Fruit fly (Drosophila melanogaster) whole organism, embryonic: ENCODE results near the gene CG31974.

Experiments
- Abd-B ChIP-seq: fragments of 200-800 bp; sonication (Bioruptor generic); optimal IDR thresholded peaks from 2 replicates; lab custom pipeline; 2018; ENCODE audit warnings: missing biosample characterization, mild to moderate bottlenecking, missing genetic modification characterization, moderate library complexity
- Antp ChIP-seq: fragments of 200-800 bp; sonication (Bioruptor generic); optimal IDR thresholded peaks from 3 replicates; lab custom pipeline; 2016; ENCODE audit warnings: missing biosample characterization, missing genetic modification characterization
- Awh ChIP-seq: fragments of 200-800 bp; sonication (Bioruptor generic); IDR thresholded peaks from 2 replicates; pipeline ENCODE4, ENCODE4 v1.3.6; 2022; ENCODE audit warnings: missing biosample characterization, missing genetic modification characterization
- BEAF-32 ChIP-seq: fragments of 200-800 bp; sonication (Bioruptor generic); optimal IDR thresholded peaks from 3 replicates; lab custom pipeline; 2017; ENCODE audit warnings: missing biosample characterization, missing genetic modification characterization, mild to moderate bottlenecking, moderate library complexity, missing genetic modification reagents
- C15 ChIP-seq: fragments of 200-800 bp; sonication (Bioruptor generic); IDR thresholded peaks from 3 replicates; pipeline ENCODE4 v1.3.6; 2022; ENCODE audit warnings: missing biosample characterization, missing genetic modification characterization
- CG1024 ChIP-seq: fragments of 200-800 bp; sonication (Bioruptor generic); IDR thresholded peaks from 2 replicates; pipeline ENCODE4 v1.3.6; 2022; ENCODE audit warnings: missing biosample characterization, missing genetic modification characterization
- CG11093 ChIP-seq: fragments of 200-800 bp; sonication (Bioruptor generic); IDR thresholded peaks from 3 replicates; pipeline ENCODE4 v1.3.6; 2022; ENCODE audit warnings: missing biosample characterization, missing genetic modification characterization
- CG12236 ChIP-seq: fragments of 200-800 bp; sonication (Bioruptor generic); optimal IDR thresholded peaks from 2 replicates; lab custom pipeline; 2016; ENCODE audit warnings: missing biosample characterization, missing genetic modification characterization
- CG12744 ChIP-seq: fragments of 200-800 bp; sonication (Bioruptor generic); optimal IDR thresholded peaks from 2 replicates; lab custom pipeline; 2016; ENCODE audit warnings: missing biosample characterization, missing genetic modification characterization
- CG1602 ChIP-seq: fragments of 200-800 bp; sonication (Bioruptor generic); optimal IDR thresholded peaks from 3 replicates; lab custom pipeline; 2016; ENCODE audit warnings: missing biosample characterization, missing genetic modification characterization
- CG1647 ChIP-seq: fragments of 200-800 bp; sonication (Bioruptor generic); optimal IDR thresholded peaks from 3 replicates; lab custom pipeline; 2016; ENCODE audit warnings: missing biosample characterization, missing genetic modification characterization
- CG17829 ChIP-seq: fragments of 200-800 bp; optimal IDR thresholded peaks from 2 replicates; lab custom pipeline; 2019; ENCODE audit warnings: missing biosample characterization, mild to moderate bottlenecking, missing genetic modification characterization, moderate library complexity
- CG2202 ChIP-seq: fragments of 200-800 bp; sonication (Bioruptor generic); optimal IDR thresholded peaks from 2 replicates; lab custom pipeline; 2018; ENCODE audit warnings: missing biosample characterization, mild to moderate bottlenecking, missing genetic modification characterization
- CG2712 ChIP-seq: fragments of 200-800 bp; optimal IDR thresholded peaks from 3 replicates; lab custom pipeline; 2019; ENCODE audit warnings: missing biosample characterization, mild to moderate bottlenecking, missing genetic modification characterization, moderate library complexity
- CG3065 ChIP-seq: fragments of 200-800 bp; sonication (Bioruptor generic); optimal IDR thresholded peaks from 2 replicates; lab custom pipeline; 2016; ENCODE audit warnings: missing biosample characterization, missing genetic modification characterization
- CG32532 ChIP-seq: fragments of 200-800 bp; sonication (Bioruptor generic); IDR thresholded peaks from 2 replicates; pipeline ENCODE4 v1.3.6; 2022; ENCODE audit warnings: missing biosample characterization, missing genetic modification characterization
- CG6791 ChIP-seq: fragments of 200-800 bp; sonication (Bioruptor generic); IDR thresholded peaks from 3 replicates; pipeline ENCODE4 v1.3.6; 2022; ENCODE audit warnings: missing biosample characterization, missing genetic modification characterization; ENCODE audit not compliant: partially characterized antibody
- CG7928 ChIP-seq: fragments of 200-800 bp; sonication (Bioruptor generic); optimal IDR thresholded peaks from 2 replicates; lab custom pipeline; 2017; ENCODE audit warnings: missing biosample characterization, mild to moderate bottlenecking, missing genetic modification characterization
- CG9817 ChIP-seq: fragments of 200-800 bp; sonication (Bioruptor generic); optimal IDR thresholded peaks from 2 replicates; lab custom pipeline; 2018; ENCODE audit warnings: missing biosample characterization, mild to moderate bottlenecking, missing genetic modification characterization, moderate library complexity
- CG9876 ChIP-seq: fragments of 200-800 bp; sonication (Bioruptor generic); optimal IDR thresholded peaks from 2 replicates; lab custom pipeline; 2016; ENCODE audit warnings: missing biosample characterization, missing genetic modification characterization
- D19A ChIP-seq: fragments of 200-800 bp; optimal IDR thresholded peaks from 3 replicates; lab custom pipeline; 2019; ENCODE audit warnings: missing biosample characterization, mild to moderate bottlenecking, missing genetic modification characterization, moderate library complexity
- E2f2 ChIP-seq: fragments of 200-800 bp; sonication (Bioruptor generic); IDR thresholded peaks from 2 replicates; pipeline ENCODE4 v1.3.6; 2022; ENCODE audit warnings: missing biosample characterization, missing genetic modification characterization
- Ets65A ChIP-seq: fragments of 200-800 bp; sonication (Bioruptor generic); peaks from one replicate; lab custom pipeline; 2016; ENCODE audit warnings: missing biosample characterization, missing genetic modification characterization
- Ptx1 ChIP-seq: fragments of 200-800 bp; sonication (Bioruptor generic); IDR thresholded peaks from 2 replicates; pipeline ENCODE4 v1.3.6; 2022; ENCODE audit warnings: missing biosample characterization, missing genetic modification characterization
- Sin3A ChIP-seq: fragments of >200 bp; optimal IDR thresholded peaks from 2 replicates; lab custom pipeline; 2018
- Six4 ChIP-seq: fragments of 200-800 bp; sonication (Bioruptor generic); optimal IDR thresholded peaks from 2 replicates; lab custom pipeline; 2016; ENCODE audit warnings: missing biosample characterization, missing genetic modification characterization
- Sox102F ChIP-seq: fragments of 200-800 bp; sonication (Bioruptor generic); optimal IDR thresholded peaks from 2 replicates; lab custom pipeline; 2018; ENCODE audit warnings: missing biosample characterization, mild to moderate bottlenecking, missing genetic modification characterization, moderate library complexity
- ac ChIP-seq: fragments of 200-800 bp; sonication (Bioruptor generic); optimal IDR thresholded peaks from 3 replicates; lab custom pipeline; 2017; ENCODE audit warnings: missing biosample characterization, mild to moderate bottlenecking, missing genetic modification characterization
- btn ChIP-seq: fragments of 200-800 bp; sonication (Bioruptor generic); optimal IDR thresholded peaks from 2 replicates; lab custom pipeline; 2016; ENCODE audit warnings: missing biosample characterization, missing genetic modification characterization
- cas ChIP-seq: fragments of 200-800 bp; sonication (Bioruptor generic); IDR thresholded peaks from 2 replicates; pipeline ENCODE4 v1.3.6; 2022; ENCODE audit warnings: missing biosample characterization, missing genetic modification characterization
- cato ChIP-seq: fragments of 200-800 bp; sonication (Bioruptor generic); optimal IDR thresholded peaks from 2 replicates; lab custom pipeline; 2016; ENCODE audit warnings: missing biosample characterization, missing genetic modification characterization, borderline replicate concordance
- cg ChIP-seq: fragments of 200-800 bp; sonication (Bioruptor generic); optimal IDR thresholded peaks from 3 replicates; lab custom pipeline; 2019; ENCODE audit warnings: missing biosample characterization, mild to moderate bottlenecking, missing genetic modification characterization, moderate library complexity
- chinmo ChIP-seq: fragments of 200-800 bp; sonication (Bioruptor generic); IDR thresholded peaks from 4 replicates; pipeline ENCODE4 v1.3.6; 2022; ENCODE audit warnings: missing biosample characterization, missing genetic modification characterization; ENCODE audit not compliant: partially characterized antibody
- emc ChIP-seq: fragments of 200-800 bp; sonication (Bioruptor generic); optimal IDR thresholded peaks from 2 replicates; lab custom pipeline; 2016; ENCODE audit warnings: missing biosample characterization, missing genetic modification characterization
- fd102C ChIP-seq: fragments of 200-800 bp; sonication (Bioruptor generic); optimal IDR thresholded peaks from 2 replicates; lab custom pipeline; 2018; ENCODE audit warnings: missing biosample characterization, mild to moderate bottlenecking, missing genetic modification characterization, moderate library complexity
- fru ChIP-seq: fragments of >200 bp; optimal IDR thresholded peaks from 2 replicates; lab custom pipeline; 2017
- gsb-n ChIP-seq: fragments of 200-800 bp; sonication (Bioruptor generic); optimal IDR thresholded peaks from 3 replicates; lab custom pipeline; 2018; ENCODE audit warnings: missing biosample characterization, mild to moderate bottlenecking, missing genetic modification characterization
- insv ChIP-seq, 2 experiments: fragments of 200-800 bp; sonication (Bioruptor generic); optimal IDR thresholded peaks; 3 replicates each; lab custom pipeline; 2016 to 2018; ENCODE audit warnings: missing biosample characterization in 2 of 2, missing genetic modification characterization in 2 of 2
- kah ChIP-seq: fragments of 200-800 bp; sonication (Bioruptor generic); optimal IDR thresholded peaks from 2 replicates; lab custom pipeline; 2018; ENCODE audit warnings: missing biosample characterization, mild to moderate bottlenecking, missing genetic modification characterization
- mld ChIP-seq: fragments of 200-800 bp; sonication (Bioruptor generic); IDR thresholded peaks from 3 replicates; pipeline ENCODE4 v1.3.6; 2022; ENCODE audit warnings: missing biosample characterization, missing genetic modification characterization; ENCODE audit not compliant: partially characterized antibody
- onecut ChIP-seq: fragments of 200-800 bp; sonication (Bioruptor generic); IDR thresholded peaks from 2 replicates; pipeline ENCODE4 v1.3.6; 2022; ENCODE audit warnings: missing biosample characterization, missing genetic modification characterization
- pzg ChIP-seq: fragments of 200-800 bp; sonication (Bioruptor generic); optimal IDR thresholded peaks from 3 replicates; lab custom pipeline; 2018; ENCODE audit warnings: missing biosample characterization, mild to moderate bottlenecking, missing genetic modification characterization, moderate library complexity
- ro ChIP-seq: fragments of 200-800 bp; sonication (Bioruptor generic); IDR thresholded peaks from 2 replicates; pipeline ENCODE4 v1.3.6; 2022; ENCODE audit warnings: missing biosample characterization, missing genetic modification characterization
- row ChIP-seq: fragments of 200-800 bp; sonication (Bioruptor generic); IDR thresholded peaks from 3 replicates; pipeline ENCODE4 v1.3.6; 2022; ENCODE audit warnings: missing biosample characterization, missing genetic modification characterization
- ssp ChIP-seq: fragments of 200-800 bp; sonication (Bioruptor generic); IDR thresholded peaks from 2 replicates; pipeline ENCODE4 v1.3.6; 2022; ENCODE audit warnings: missing biosample characterization, missing genetic modification characterization
- stc ChIP-seq: fragments of 200-800 bp; sonication (Bioruptor generic); IDR thresholded peaks from 2 replicates; pipeline ENCODE4 v1.3.6; 2022; ENCODE audit warnings: missing biosample characterization, missing genetic modification characterization
- tin ChIP-seq: fragments of 200-800 bp; sonication (Bioruptor generic); optimal IDR thresholded peaks from 3 replicates; lab custom pipeline; 2016; ENCODE audit warnings: missing biosample characterization, missing genetic modification characterization
- unc-4 ChIP-seq: fragments of 200-800 bp; sonication (Bioruptor generic); IDR thresholded peaks from 2 replicates; pipeline ENCODE4 v1.3.6; 2022; ENCODE audit warnings: missing biosample characterization, missing genetic modification characterization; ENCODE audit not compliant: partially characterized antibody

The CG31974 gene

dm6 chr2L:114429-114828 is 28.5 kb downstream of the CG31974 start, which contains the start of gene ND-15 (continued):
- TF ChIP-seq CG7928 (GFP tag; lab: Kevin White, UChicago) (peak; percentile 19), Sox102F (no peak), BEAF-32 (GFP tag; lab: Kevin White, UChicago) (peak; percentile 83), cg (GFP tag; lab: Kevin White, UChicago) (no peak), gsb-n (tag; lab: Kevin White, UChicago) (no peak), emc (no peak), ssp (GFP tag; lab: Robert Waterston, UW) (no peak), CG12236 (no peak), CG1602 (no peak), row (no peak), CG2712 (tag; lab: Kevin White, UChicago) (peak; percentile 30), kah (GFP tag; lab: Kevin White, UChicago) (no peak), tin (GFP tag; lab: Kevin White, UChicago) (no peak), pzg (peak; percentile 72), C15 (GFP tag; lab: Robert Waterston, UW) (no peak), CG2202 (no peak), Awh (GFP tag; lab: Robert Waterston, UW) (no peak), D19A (tag; lab: Kevin White, UChicago) (no peak), CG3065 (no peak), cato (GFP tag; lab: Kevin White, UChicago) (no peak), CG6791 (GFP tag; lab: Robert Waterston, UW) (0 out of 3 replicates have a peak, but pooled peaks have one; percentile 50), CG12744 (GFP tag; lab: Kevin White, UChicago) (no peak), mld (GFP tag; lab: Robert Waterston, UW) (peak; percentile 69; the same call in 2 of the 3 replicates), Ptx1 (GFP tag; lab: Robert Waterston, UW) (no peak), insv (GFP tag; optimal IDR thresholded peaks at IDR 0.05; lab: Kevin White, UChicago) (no peak), chinmo (GFP tag; lab: Robert Waterston, UW) (peak; percentile 84; the same call in 2 of the 4 replicates), CG9817 (tag; lab: Kevin White, UChicago) (no peak), E2f2 (peak; percentile 57), CG1647 (no peak), CG32532 (GFP tag; lab: Robert Waterston, UW) (no peak), fru (lab: Kevin White, UChicago) (no peak), btn (GFP tag; lab: Kevin White, UChicago) (no peak), Abd-B (GFP tag; lab: Kevin White, UChicago) (no peak), Sin3A (no peak), ro (no peak), unc-4 (GFP tag; lab: Robert Waterston, UW) (peak; percentile 80)

- TF ChIP-seq stc: no peak
- TF ChIP-seq CG11093: no peak
- no peak for TF ChIP-seq ssp (GFP tag; lab: Robert Waterston, UW)
- no peak for TF ChIP-seq Antp (GFP tag; lab: Kevin White, UChicago)
- no peak for TF ChIP-seq onecut (GFP tag; lab: Robert Waterston, UW)
- TF ChIP-seq Ets65A (GFP tag; lab: Kevin White, UChicago): no peak
- no peak for TF ChIP-seq Six4 (GFP tag; lab: Kevin White, UChicago)
- no peak for TF ChIP-seq CG9876 (GFP tag; lab: Kevin White, UChicago)
- TF ChIP-seq fd102C (GFP tag; lab: Kevin White, UChicago): no peak
- no peak for TF ChIP-seq cas (GFP tag; lab: Robert Waterston, UW)
- TF ChIP-seq Sox102F: no peak
- TF ChIP-seq CG1024 (GFP tag; lab: Robert Waterston, UW): no peak
- no peak for TF ChIP-seq CG17829 (tag; lab: Kevin White, UChicago)
- no peak for TF ChIP-seq ac (GFP tag; lab: Kevin White, UChicago)
Measured at dm6 chr2L:110046-110445, 32.8 kb downstream of the CG31974 start.
